Worm (Caenorhabditis elegans): ENCODE data around the gene nspc-15.

DNA sequence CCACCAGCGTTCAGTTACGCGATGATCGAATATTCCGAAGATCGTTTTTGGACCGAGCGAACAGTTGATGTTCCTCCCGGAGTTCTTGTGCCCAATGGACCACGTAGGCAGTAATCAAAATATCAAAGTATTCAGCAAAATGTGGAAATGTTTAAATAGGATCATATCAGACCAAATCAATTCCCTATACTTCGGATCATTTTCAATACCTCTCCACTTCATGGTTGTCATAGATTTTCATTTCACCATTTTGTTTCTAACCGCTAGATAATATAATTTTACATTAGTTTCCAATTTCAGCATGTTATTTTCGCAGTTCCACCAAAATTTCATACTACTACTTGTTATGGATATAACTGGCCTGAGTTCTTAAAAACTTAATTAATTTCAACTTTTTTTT is 43.0 kb upstream of the nspc-15 start:
- TF ChIP-seq lin-39 (tag; optimal IDR thresholded peaks at IDR 0.05) (no peak), lsy-2 (tag; optimal IDR thresholded peaks at IDR 0.05) (no peak), peb-1 (tag; optimal IDR thresholded peaks at IDR 0.05) (no peak), fos-1 (tag; optimal IDR thresholded peaks at IDR 0.05) (no peak), alr-1 (tag; optimal IDR thresholded peaks at IDR 0.05) (no peak), ama-1 (optimal IDR thresholded peaks at IDR 0.05) (no peak)
